Fruit fly (Drosophila melanogaster) whole organism, wandering third instar larva: ENCODE measurements around the gene CG11842.

Source experiments
- CrebA ChIP-seq: fragments of 200-800 bp; sonication (Bioruptor generic); optimal IDR thresholded peaks from 2 replicates; lab custom pipeline; 2016; ENCODE audit warnings: missing biosample characterization, mild to moderate bottlenecking, missing genetic modification characterization, borderline replicate concordance
- Dfd ChIP-seq: fragments of >200 bp; optimal IDR thresholded peaks from 2 replicates; lab custom pipeline; 2017; ENCODE audit warnings: missing biosample characterization, missing genetic modification characterization
- GATAd ChIP-seq: sonication (Bioruptor generic); optimal IDR thresholded peaks from 2 replicates; lab custom pipeline; 2016; ENCODE audit warnings: missing biosample characterization, missing genetic modification characterization
- HLH106 ChIP-seq: fragments of 200-800 bp; optimal IDR thresholded peaks from 3 replicates; lab custom pipeline; 2019; ENCODE audit warnings: missing biosample characterization, mild to moderate bottlenecking, missing genetic modification characterization, moderate library complexity
- Hr78 ChIP-seq: fragments of >200 bp; optimal IDR thresholded peaks from 2 replicates; lab custom pipeline; 2017; ENCODE audit warnings: missing biosample characterization, missing genetic modification characterization
- Hr83 ChIP-seq: fragments of 200-300 bp; sonication (Bioruptor generic); optimal IDR thresholded peaks from 2 replicates; lab custom pipeline; 2016; ENCODE audit warnings: missing biosample characterization, mild to moderate bottlenecking, missing genetic modification characterization, moderate library complexity; ENCODE audit not compliant: poor library complexity, severe bottlenecking
- Sp1 ChIP-seq: fragments of 200-800 bp; sonication (Bioruptor generic); optimal IDR thresholded peaks from 3 replicates; lab custom pipeline; 2019; ENCODE audit warnings: missing biosample characterization, mild to moderate bottlenecking, missing genetic modification characterization, moderate library complexity
- dmrt93B ChIP-seq: fragments of 200-800 bp; sonication (Bioruptor generic); optimal IDR thresholded peaks from 2 replicates; lab custom pipeline; 2018; ENCODE audit warnings: missing biosample characterization, mild to moderate bottlenecking, missing genetic modification characterization
- h ChIP-seq: fragments of 200-800 bp; sonication (Bioruptor generic); optimal IDR thresholded peaks from 3 replicates; lab custom pipeline; 2016; ENCODE audit warnings: missing biosample characterization, mild to moderate bottlenecking, missing genetic modification characterization
- jim ChIP-seq: fragments of 175-275, 200-325 bp; sonication (Bioruptor generic); optimal IDR thresholded peaks from 2 replicates; lab custom pipeline; 2016; ENCODE audit warnings: missing biosample characterization, mild to moderate bottlenecking, missing genetic modification characterization
- sv ChIP-seq: fragments of 200-800 bp; sonication (Bioruptor generic); optimal IDR thresholded peaks from 3 replicates; lab custom pipeline; 2016; ENCODE audit warnings: missing biosample characterization, missing genetic modification characterization

- TF ChIP-seq sv (GFP tag; lab: Kevin White, UChicago) (no peak), Hr78 (GFP tag; lab: Kevin White, UChicago) (no peak), CrebA (GFP tag; lab: Kevin White, UChicago) (no peak), HLH106 (tag; lab: Kevin White, UChicago) (no peak), GATAd (no peak), dmrt93B (GFP tag; lab: Kevin White, UChicago) (no peak), Sp1 (no peak), Hr83 (GFP tag; lab: Kevin White, UChicago) (no peak), h (GFP tag; lab: Kevin White, UChicago) (no peak), jim (GFP tag; lab: Kevin White, UChicago) (no peak), Dfd (GFP tag; lab: Kevin White, UChicago) (no peak)
Observed at dm6 chr3R:29083459-29084457, 31.3 kb downstream of the CG11842 start.
